Worm (Caenorhabditis elegans) whole organism, L4 larva: Measurements from ENCODE around the gene sru-36.

Source experiments
- gei-8 ChIP-seq: fragments of 200-800 bp; sonication (Bioruptor generic); optimal IDR thresholded peaks from 2 replicates; lab custom pipeline; 2018; ENCODE audit warnings: mild to moderate bottlenecking, missing genetic modification characterization, missing compliant biosample characterization
- pha-4 ChIP-seq, 2 experiments: fragments of 150-350 bp in 1 of 2; fragments of 200-800 bp in 1 of 2; sonication (Bioruptor generic) in 1 of 2; IDR thresholded peaks in 1 of 2; optimal IDR thresholded peaks in 1 of 2; 2 replicates each; pipeline versions ENCODE4 v1.3.6 to Lab custom; 2014 to 2022; ENCODE audit warnings: missing genetic modification characterization in 2 of 2, missing genetic modification reagents in 2 of 2, missing biosample characterization in 1 of 2, missing compliant biosample characterization in 1 of 2
- unc-130 ChIP-seq: sonication (generic microtip); optimal IDR thresholded peaks from 2 replicates; lab custom pipeline; 2016; ENCODE audit warnings: missing genetic modification reagents, missing genetic modification characterization, missing compliant biosample characterization

DNA sequence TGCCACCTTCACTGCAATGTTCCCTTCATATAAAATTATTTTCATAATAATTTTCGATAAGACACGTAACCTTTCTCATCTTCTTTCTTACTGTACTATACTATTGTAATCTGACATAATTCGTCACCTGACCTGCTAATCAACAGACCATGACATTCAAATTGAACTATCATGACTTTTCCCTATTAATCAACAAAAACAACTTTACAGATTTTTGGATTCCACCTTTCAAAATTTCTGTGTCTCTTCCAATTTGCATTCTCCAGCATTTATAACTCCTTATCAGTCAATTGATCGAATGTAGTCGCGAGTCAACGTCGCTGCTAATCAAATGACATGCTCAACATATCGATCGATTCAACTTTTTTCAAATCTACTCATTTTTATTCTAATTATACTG is 48.2 kb downstream of the sru-36 start, which contains the start of gene fshr-1:
- no peak for TF ChIP-seq unc-130 (GFP tag; lab: Kevin White, UChicago)
- no peak for TF ChIP-seq pha-4 (GFP tag; IDR thresholded peaks at IDR 0.05; lab: Robert Waterston, UW)
- TF ChIP-seq pha-4 (tag; optimal IDR thresholded peaks at IDR 0.05; lab: Kevin White, UChicago), result no peak
- no peak for TF ChIP-seq gei-8 (GFP tag; lab: Kevin White, UChicago)
